Fruit fly (Drosophila melanogaster) whole organism: ENCODE results near the gene mRpS31.

ENCODE experiments used
- CG8478 ChIP-seq: fragments of >200 bp; optimal IDR thresholded peaks from 2 replicates; lab custom pipeline; 2018; ENCODE audit warnings: inconsistent platforms
- Dll ChIP-seq: fragments of >200 bp; optimal IDR thresholded peaks from 2 replicates; lab custom pipeline; 2017
- EcR ChIP-seq, 2 experiments: fragments of >200 bp; optimal IDR thresholded peaks; 2 replicates each; lab custom pipeline; 2017; ENCODE audit warnings: missing biosample characterization in 2 of 2, missing genetic modification characterization in 2 of 2, missing genetic modification reagents in 2 of 2
- pan ChIP-seq: fragments of >200 bp; optimal IDR thresholded peaks from 2 replicates; lab custom pipeline; 2017
- psq ChIP-seq: fragments of >200 bp; optimal IDR thresholded peaks from 2 replicates; lab custom pipeline; 2017
- usp ChIP-seq: fragments of >200 bp; optimal IDR thresholded peaks from 2 replicates; lab custom pipeline; 2017; ENCODE audit warnings: missing biosample characterization, missing genetic modification characterization, mixed read lengths

mRpS31 gene

DNA sequence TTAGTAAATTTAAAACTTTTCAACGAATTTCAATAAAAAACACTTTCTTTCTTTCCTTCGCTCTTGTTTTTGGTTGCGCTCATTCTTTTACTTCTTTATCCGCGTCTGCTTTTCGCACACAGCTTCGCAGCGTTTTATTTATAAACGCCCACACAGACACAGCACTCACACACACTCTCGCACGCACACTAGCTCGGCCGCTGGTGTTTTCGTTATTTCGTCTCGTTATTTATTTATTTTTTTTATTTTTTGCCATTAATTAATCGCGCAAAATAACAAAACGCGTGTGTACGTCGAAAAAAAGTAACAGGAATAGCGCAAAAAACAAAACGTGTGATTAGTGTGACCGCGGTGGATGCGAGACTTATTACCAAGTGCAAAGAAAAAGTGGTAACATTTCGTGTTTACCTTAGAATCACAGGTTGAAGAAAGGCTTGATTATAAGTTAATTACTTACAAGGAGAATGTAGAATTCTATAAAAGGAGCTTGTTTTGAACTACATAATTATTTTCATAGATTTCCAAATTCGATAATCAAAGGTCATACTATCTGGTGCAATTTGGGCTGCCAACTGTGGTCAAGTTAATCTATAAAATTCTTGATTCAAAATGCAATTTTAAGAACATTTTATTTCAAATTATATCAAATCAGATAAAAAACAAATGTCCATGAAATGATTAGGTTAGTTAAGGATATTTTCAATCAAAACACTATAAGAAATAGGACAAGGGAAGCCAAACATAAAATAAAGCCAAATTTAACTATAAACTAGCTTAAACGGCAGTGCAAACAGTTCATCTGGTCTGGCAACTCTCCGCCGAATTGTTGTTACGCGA lies at the start of gene mRpS31, which contains the start of gene hzg:
TSS of gene mRpS31 (plus strand) at position 793 of the 837 bp plus-strand sequence.
TSS of gene hzg (minus strand) at position 336 of the 837 bp plus-strand sequence.
- TF ChIP-seq psq (lab: Kevin White, UChicago) (no peak), Dll (lab: Kevin White, UChicago) (no peak), pan (lab: Kevin White, UChicago) (no peak), usp (GFP tag; lab: Kevin White, UChicago) (no peak), CG8478 (lab: Kevin White, UChicago) (no peak), EcR (GFP tag; optimal IDR thresholded peaks at IDR 0.05; lab: Kevin White, UChicago) (no peak)

DNA sequence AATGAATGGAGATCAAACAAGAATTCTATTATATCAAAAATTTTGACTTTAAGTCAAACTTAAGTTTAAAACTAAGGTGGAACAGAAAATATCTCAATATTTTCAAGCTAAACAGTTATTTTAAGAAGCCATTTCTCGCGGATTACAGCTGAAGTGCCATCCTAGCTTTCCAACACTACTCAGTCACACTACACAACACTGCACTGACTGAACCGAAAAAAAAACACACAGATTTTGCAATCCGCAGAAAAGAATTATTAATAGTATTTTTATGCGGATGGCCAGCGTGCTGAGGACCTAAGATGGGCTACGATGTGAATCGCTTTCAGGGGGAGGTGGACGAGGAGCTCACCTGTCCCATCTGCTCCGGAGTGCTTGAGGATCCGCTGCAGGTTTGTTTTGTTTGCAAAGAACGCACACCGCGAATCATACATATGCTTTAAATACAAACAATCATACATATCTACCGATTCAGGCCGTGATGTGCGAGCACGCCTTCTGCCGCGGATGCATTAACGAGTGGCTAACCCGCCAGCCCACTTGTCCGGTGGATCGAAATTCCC lies 48.5 kb upstream of the mRpS31 start, which contains the start of gene elgi:
TSS of gene elgi (plus strand) at position 103 of the 563 bp plus-strand sequence.
- no peak for TF ChIP-seq CG8478 (lab: Kevin White, UChicago)
- TF ChIP-seq pan (lab: Kevin White, UChicago), result no peak
- no peak for TF ChIP-seq Dll (lab: Kevin White, UChicago)
- no peak for TF ChIP-seq psq (lab: Kevin White, UChicago)
- no peak for TF ChIP-seq usp (GFP tag; lab: Kevin White, UChicago)
- TF ChIP-seq EcR (GFP tag; optimal IDR thresholded peaks at IDR 0.05; lab: Kevin White, UChicago), result no peak

DNA sequence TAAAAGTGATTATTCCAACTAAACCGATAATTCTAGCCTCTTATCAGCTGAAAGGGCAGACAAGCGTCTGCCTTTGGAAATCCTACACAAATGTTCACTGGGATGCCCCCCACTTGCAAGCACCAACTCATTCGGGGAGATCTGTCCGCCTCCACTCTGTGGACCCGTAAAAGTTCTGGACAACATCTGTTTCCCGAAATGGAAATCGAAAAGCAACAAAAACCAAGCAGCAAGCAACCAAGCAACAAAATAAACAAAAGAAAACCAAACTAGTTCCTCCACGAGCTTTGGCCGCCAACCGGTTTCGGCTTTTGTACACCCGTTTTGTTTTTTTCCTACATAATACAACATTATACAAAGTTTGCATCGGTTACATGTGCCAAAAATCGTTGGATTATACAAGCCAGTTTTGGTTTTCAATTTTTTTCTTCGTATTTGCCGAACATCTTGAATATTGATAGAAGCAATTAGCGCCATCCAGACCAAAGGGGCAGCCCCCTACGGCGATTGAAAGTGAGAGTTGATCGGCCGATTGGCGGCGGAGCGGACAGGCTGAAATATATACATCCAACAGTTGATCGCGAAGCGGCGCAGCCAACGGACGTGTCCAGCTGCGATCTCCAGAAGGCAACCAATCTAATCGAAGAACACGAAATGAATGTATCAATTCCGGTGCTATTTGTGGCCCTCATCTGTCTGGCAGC lies 46.2 kb upstream of the mRpS31 start, which contains the start of gene CG17032:
TSS of gene CG17032 (plus strand) at position 232 of the 704 bp plus-strand sequence.
- TF ChIP-seq EcR (GFP tag; optimal IDR thresholded peaks at IDR 0.05; lab: Kevin White, UChicago) (no peak), psq (lab: Kevin White, UChicago) (no peak), CG8478 (lab: Kevin White, UChicago) (no peak), pan (lab: Kevin White, UChicago) (no peak), usp (GFP tag; lab: Kevin White, UChicago) (no peak), Dll (lab: Kevin White, UChicago) (no peak)

DNA sequence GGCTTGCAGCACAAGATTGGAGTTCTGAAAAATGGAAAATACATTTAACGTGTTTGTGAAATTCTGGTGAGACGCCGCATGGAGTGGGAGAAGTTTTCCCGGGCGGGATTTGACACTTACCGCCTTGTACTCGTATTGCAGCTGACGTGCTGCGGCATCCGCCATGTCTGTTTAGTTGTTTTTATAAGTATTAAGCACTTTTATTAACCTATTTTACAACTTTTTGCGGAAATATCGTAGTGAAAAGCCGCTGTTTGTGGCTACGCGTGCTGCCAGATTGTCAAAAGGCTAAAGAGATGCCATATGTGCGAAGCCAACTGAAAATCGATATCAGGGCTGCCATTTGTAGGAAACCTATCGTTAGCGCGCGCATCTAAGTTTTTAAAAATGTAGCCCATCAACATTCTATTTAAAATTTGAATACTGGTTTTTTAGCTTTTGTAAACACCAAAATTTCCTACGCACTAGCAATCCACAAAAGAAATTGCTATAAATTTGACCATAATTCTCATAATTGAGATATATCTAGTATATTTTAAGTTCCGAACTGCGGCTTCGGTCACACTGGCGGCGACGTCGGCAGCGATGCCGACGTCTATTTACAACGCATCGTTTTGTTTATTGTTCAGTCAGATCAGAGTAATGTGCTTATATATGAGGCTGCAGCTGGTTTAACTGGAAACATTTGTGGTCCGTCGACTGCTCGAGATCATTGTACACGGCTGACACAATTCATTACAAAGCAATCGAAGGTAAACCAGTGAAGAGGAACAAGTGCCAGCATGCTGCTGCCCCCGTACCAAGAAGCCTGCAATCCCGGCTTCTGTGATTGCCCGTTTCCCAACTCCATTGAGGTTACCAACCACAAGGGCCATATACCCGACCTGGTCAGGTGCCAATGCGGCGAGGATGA lies 37.1 kb upstream of the mRpS31 start, which contains the start of the genes Brr2 and CG10516:
TSS of gene Brr2 (minus strand) at position 285 of the 913 bp plus-strand sequence.
TSS of gene CG10516 (plus strand) at position 617 of the 913 bp plus-strand sequence.
- TF ChIP-seq Dll (lab: Kevin White, UChicago) (no peak), psq (lab: Kevin White, UChicago) (no peak), pan (lab: Kevin White, UChicago) (no peak), usp (GFP tag; lab: Kevin White, UChicago) (no peak), CG8478 (lab: Kevin White, UChicago) (no peak), EcR (GFP tag; optimal IDR thresholded peaks at IDR 0.05; lab: Kevin White, UChicago) (no peak)

DNA sequence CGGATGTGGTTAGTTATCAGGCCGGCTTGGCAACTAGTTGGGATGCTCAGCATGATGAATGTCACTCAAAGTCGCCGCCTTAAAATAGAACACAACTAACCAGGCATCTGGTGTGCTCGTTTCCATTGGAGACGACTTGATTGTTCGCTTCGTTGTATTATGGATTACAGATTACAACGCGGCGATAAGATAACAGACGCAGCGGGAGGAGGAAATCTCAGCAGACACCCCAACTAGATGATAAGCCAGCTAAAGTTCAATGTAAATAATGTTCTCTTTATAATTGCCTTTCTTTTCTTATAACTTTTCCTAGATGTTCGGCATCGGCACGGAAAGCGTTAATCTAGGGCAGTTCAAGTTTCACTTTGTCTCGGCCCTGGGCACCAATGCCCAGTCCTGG lies 36.3 kb upstream of the mRpS31 start:
- TF ChIP-seq EcR (GFP tag; optimal IDR thresholded peaks at IDR 0.05; lab: Kevin White, UChicago) (no peak), psq (lab: Kevin White, UChicago) (no peak), Dll (lab: Kevin White, UChicago) (no peak), usp (GFP tag; lab: Kevin White, UChicago) (no peak), pan (lab: Kevin White, UChicago) (no peak), CG8478 (lab: Kevin White, UChicago) (no peak)

DNA sequence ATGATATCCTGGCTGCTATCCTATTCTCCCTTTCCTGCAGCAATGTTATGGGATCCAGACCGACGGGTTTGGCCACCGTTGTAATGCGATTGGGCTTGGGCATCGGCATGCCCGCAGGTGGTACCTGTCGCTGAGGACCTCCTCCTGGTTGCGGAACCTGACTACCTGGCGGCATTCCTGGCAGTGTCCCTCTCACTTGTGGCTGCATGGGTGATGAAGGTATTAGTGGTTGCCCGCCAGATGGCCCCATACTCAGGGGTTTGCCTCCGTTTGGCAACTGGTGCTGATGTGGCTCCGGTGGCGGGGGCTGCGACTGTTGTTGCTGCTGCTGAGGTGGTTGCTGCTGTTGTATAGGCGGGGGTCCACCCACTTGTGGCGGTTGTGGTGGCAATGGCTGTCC lies 30.8 kb upstream of the mRpS31 start:
- TF ChIP-seq Dll (lab: Kevin White, UChicago) (no peak), CG8478 (lab: Kevin White, UChicago) (no peak), usp (GFP tag; lab: Kevin White, UChicago) (no peak), psq (lab: Kevin White, UChicago) (no peak), EcR (GFP tag; optimal IDR thresholded peaks at IDR 0.05; lab: Kevin White, UChicago) (no peak), pan (lab: Kevin White, UChicago) (no peak)

- TF ChIP-seq EcR (GFP tag; optimal IDR thresholded peaks at IDR 0.05; lab: Kevin White, UChicago) (no peak), usp (GFP tag; lab: Kevin White, UChicago) (no peak), CG8478 (lab: Kevin White, UChicago) (no peak), psq (lab: Kevin White, UChicago) (no peak), pan (lab: Kevin White, UChicago) (no peak), Dll (lab: Kevin White, UChicago) (no peak)
Measured at dm6 chr3L:15975068-15975467, 29.9 kb upstream of the mRpS31 start, which contains the start of gene CG17026. Gene CG17026 (plus strand): TSS chr3L:15975368.

dm6 chr3L:15976758-15977157 lies 28.2 kb upstream of the mRpS31 start, which contains the start of gene CG17029:
Gene CG17029 (plus strand): TSS chr3L:15976870.
- no peak for TF ChIP-seq usp (GFP tag; lab: Kevin White, UChicago)
- TF ChIP-seq EcR (GFP tag; optimal IDR thresholded peaks at IDR 0.05; lab: Kevin White, UChicago), result no peak
- TF ChIP-seq Dll (lab: Kevin White, UChicago), result no peak
- no peak for TF ChIP-seq pan (lab: Kevin White, UChicago)
- no peak for TF ChIP-seq psq (lab: Kevin White, UChicago)
- TF ChIP-seq CG8478 (lab: Kevin White, UChicago), result no peak

DNA sequence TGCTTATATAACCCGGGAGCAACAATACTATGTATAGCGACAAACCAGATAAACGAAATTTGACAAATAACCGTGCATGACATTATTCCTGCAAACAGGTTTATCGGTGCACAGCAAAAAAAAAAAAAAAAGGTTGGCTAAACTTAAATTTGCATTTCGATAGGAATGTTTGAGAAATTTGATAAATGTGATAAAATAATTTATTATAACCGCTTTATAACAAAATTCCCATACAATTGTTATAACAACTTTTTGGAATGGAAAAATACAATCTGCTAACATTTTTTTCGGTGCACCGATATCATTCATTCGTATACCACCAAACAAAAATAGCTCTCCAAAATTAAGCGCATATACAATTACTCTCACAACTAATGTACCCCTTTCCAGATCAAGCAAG lies 27.4 kb upstream of the mRpS31 start:
- TF ChIP-seq psq (lab: Kevin White, UChicago) (no peak), CG8478 (lab: Kevin White, UChicago) (no peak), usp (GFP tag; lab: Kevin White, UChicago) (no peak), EcR (GFP tag; optimal IDR thresholded peaks at IDR 0.05; lab: Kevin White, UChicago) (no peak), pan (lab: Kevin White, UChicago) (no peak), Dll (lab: Kevin White, UChicago) (no peak)
